Worm (Caenorhabditis elegans) whole organism, L2 larva: ENCODE data around the gene R09H10.3.

Experiments
- Y55F3AM.14 ChIP-seq: fragments of 200-800 bp; sonication (Bioruptor generic); optimal IDR thresholded peaks from 2 replicates; lab custom pipeline; 2018; ENCODE audit warnings: mild to moderate bottlenecking, missing genetic modification characterization, missing compliant biosample characterization
- ceh-82 ChIP-seq: fragments of 150-350 bp; optimal IDR thresholded peaks from 2 replicates; lab custom pipeline; 2014; ENCODE audit warnings: missing biosample characterization, missing genetic modification characterization
- egl-27 ChIP-seq: sonication (generic microtip); optimal IDR thresholded peaks from 3 replicates; lab custom pipeline; 2017; ENCODE audit warnings: missing biosample characterization, missing genetic modification reagents, missing genetic modification characterization
- fos-1 ChIP-seq: fragments of 150-350 bp; optimal IDR thresholded peaks from 2 replicates; lab custom pipeline; 2014; ENCODE audit warnings: missing biosample characterization, missing genetic modification characterization
- lin-13 ChIP-seq: fragments of 150-350 bp; optimal IDR thresholded peaks from 2 replicates; lab custom pipeline; 2014; ENCODE audit warnings: missing biosample characterization, missing genetic modification reagents, missing genetic modification characterization
- lsy-2 ChIP-seq, 2 experiments: fragments of 150-350 bp in 1 of 2; sonication (generic microtip) in 1 of 2; optimal IDR thresholded peaks; 2 replicates each; lab custom pipeline; 2014 to 2017; ENCODE audit warnings: missing biosample characterization in 2 of 2, missing genetic modification characterization in 2 of 2
- mdl-1 ChIP-seq, 2 experiments: fragments of 150-350 bp in 1 of 2; sonication (generic microtip) in 1 of 2; optimal IDR thresholded peaks; 2 replicates each; lab custom pipeline; 2017; ENCODE audit warnings: missing biosample characterization in 2 of 2, missing genetic modification characterization in 2 of 2
- nhr-11 ChIP-seq: fragments of 150-350 bp; optimal IDR thresholded peaks from 2 replicates; lab custom pipeline; 2014; ENCODE audit warnings: missing biosample characterization, missing genetic modification characterization
- nhr-25 ChIP-seq: fragments of 150-350 bp; sonication (generic microtip); optimal IDR thresholded peaks from 3 replicates; lab custom pipeline; 2014; ENCODE audit warnings: missing biosample characterization, missing genetic modification characterization
- unc-55 ChIP-seq: fragments of 150-350 bp; sonication (generic microtip); optimal IDR thresholded peaks from 3 replicates; lab custom pipeline; 2014; ENCODE audit warnings: missing biosample characterization, missing genetic modification reagents, missing genetic modification characterization
- unc-62 ChIP-seq: fragments of 150-350 bp; optimal IDR thresholded peaks from 2 replicates; lab custom pipeline; 2014; ENCODE audit warnings: missing biosample characterization, missing genetic modification reagents, missing genetic modification characterization
- ztf-11 ChIP-seq: sonication (generic microtip); optimal IDR thresholded peaks from 2 replicates; lab custom pipeline; 2017; ENCODE audit warnings: missing biosample characterization, missing genetic modification characterization
- ztf-4 ChIP-seq: fragments of 150-350 bp; optimal IDR thresholded peaks from 2 replicates; lab custom pipeline; 2014; ENCODE audit warnings: missing biosample characterization, missing genetic modification characterization

- TF ChIP-seq lsy-2 (tag; optimal IDR thresholded peaks at IDR 0.05; lab: Kevin White, UChicago) (no peak), ztf-11 (tag; lab: Kevin White, UChicago) (no peak), ztf-4 (tag; lab: Kevin White, UChicago) (no peak), unc-62 (GFP tag; lab: Kevin White, UChicago) (no peak), lin-13 (no peak), Y55F3AM.14 (GFP tag; lab: Kevin White, UChicago) (no peak), nhr-25 (tag; lab: Kevin White, UChicago) (peak; percentile 10), unc-55 (GFP tag; lab: Kevin White, UChicago) (no peak), mdl-1 (tag; optimal IDR thresholded peaks at IDR 0.05; lab: Kevin White, UChicago) (no peak), ceh-82 (tag; lab: Kevin White, UChicago) (no peak), fos-1 (tag; lab: Kevin White, UChicago) (peak; percentile 21), nhr-11 (tag; lab: Kevin White, UChicago) (no peak), egl-27 (tag; lab: Kevin White, UChicago) (no peak)
Measured at ce11 chrIV:10576624-10577023, 30.2 kb upstream of the R09H10.3 start.
